Fruit fly (Drosophila melanogaster) whole organism: ENCODE results near the gene CG9114.
A peak's percentile ranks its signal among the peaks of the same experiment; 100 is the strongest.

Experiments used
- CG8478 ChIP-seq: fragments of >200 bp; optimal IDR thresholded peaks from 2 replicates; lab custom pipeline; 2018; ENCODE audit warnings: inconsistent platforms
- Dll ChIP-seq: fragments of >200 bp; optimal IDR thresholded peaks from 2 replicates; lab custom pipeline; 2017
- EcR ChIP-seq, 2 experiments: fragments of >200 bp; optimal IDR thresholded peaks; 2 replicates each; lab custom pipeline; 2017; ENCODE audit warnings: missing biosample characterization in 2 of 2, missing genetic modification characterization in 2 of 2, missing genetic modification reagents in 2 of 2
- pan ChIP-seq: fragments of >200 bp; optimal IDR thresholded peaks from 2 replicates; lab custom pipeline; 2017
- psq ChIP-seq: fragments of >200 bp; optimal IDR thresholded peaks from 2 replicates; lab custom pipeline; 2017
- usp ChIP-seq: fragments of >200 bp; optimal IDR thresholded peaks from 2 replicates; lab custom pipeline; 2017; ENCODE audit warnings: missing biosample characterization, missing genetic modification characterization, mixed read lengths

The CG9114 gene

DNA sequence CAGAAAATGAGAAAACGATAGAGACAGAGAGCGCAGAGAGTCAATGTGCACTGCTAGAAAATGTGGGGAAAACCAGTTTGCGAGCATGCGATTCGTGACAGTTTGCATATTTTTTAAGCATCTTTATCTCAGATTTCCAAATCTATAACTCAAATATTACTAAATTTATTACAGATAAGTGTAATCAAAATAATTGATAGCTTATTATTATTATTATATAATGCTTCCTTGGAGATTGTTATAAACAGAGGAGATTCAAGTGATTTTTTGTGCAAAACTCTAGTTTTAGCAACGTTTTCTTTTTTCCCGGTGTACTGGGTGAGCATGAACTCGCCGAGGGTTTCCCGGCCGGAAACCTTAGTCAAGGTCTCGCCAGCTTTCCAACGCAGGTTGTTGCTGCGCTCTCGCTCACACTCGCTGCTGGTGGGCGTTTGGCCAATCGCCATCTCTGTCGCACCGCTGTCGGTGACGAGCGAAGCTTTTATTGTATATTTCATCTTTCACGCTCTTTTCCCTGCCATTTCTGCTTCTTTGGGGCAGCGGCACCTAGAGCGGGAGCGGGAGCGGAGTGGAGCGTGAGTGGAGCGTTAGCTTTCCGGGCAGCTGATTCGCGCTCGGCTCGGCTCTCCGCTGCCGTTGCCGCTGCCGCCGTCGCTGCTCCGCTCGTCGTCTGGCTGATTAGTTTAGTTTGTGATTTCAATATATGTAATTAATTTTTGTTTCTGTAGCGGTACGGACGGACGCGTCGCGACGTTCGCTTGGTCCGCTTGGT, 34.5 kb downstream of the CG9114 start:
- TF ChIP-seq EcR (GFP tag; optimal IDR thresholded peaks at IDR 0.05; lab: Kevin White, UChicago) (no peak), Dll (lab: Kevin White, UChicago) (peak; percentile 77)

DNA sequence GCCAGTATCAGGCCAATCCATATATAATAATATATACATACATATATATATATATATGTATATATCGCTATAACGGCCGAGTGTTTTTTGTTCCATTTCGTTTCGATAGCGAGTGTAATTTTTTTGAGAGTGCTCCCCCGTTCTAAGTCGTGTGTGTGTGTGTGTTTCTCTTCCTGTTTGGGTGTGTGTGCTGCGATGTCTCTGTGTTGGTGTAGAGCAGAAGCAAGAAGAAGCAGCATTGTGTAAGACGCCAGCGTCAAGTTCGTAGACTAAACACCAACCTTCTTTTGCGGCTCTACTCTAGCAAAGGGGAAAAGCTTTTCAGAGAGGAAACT, 35.0 kb downstream of the CG9114 start:
- TF ChIP-seq pan (no peak), usp (GFP tag; lab: Kevin White, UChicago) (no peak), EcR (GFP tag; optimal IDR thresholded peaks at IDR 0.05; lab: Kevin White, UChicago) (no peak), Dll (lab: Kevin White, UChicago) (no peak), CG8478 (no peak), psq (lab: Kevin White, UChicago) (no peak)

DNA sequence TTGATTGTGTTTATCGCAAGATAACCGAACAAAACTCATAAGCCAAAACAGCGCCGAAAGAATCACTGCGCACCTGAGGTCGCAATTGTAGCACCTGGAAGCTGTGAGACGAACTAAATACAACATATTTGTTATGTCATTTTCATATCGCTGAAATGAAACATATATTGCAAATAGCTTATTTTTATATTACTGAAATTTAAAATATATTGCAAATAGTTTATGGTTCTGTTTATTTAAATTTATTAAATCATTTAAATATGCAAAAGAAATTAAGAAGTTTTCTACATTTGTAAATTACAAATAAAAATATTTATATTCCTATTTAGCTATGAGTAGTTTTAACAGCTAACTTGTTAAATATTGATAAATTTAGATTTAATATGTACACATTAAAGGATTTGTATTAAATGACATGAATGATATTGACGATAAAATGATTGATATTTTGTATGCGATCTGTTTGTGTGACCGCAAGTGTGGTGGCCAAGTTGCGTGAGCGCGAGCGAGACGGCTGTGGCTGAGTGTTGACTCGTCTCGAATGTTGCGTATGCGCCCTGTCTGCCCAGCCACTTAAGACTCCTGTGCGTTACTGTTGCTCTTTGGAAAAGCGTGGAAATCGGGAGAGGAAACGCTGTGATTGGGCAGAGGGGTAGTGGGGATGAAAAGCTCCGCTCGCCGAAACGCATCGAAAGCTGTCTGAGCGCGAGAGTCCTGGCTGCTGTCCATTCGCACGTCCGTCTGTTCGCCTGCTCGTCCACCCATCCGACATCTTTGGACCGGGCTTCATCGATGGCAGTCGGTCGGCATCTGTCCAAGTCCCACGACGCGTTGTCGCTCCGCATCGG, 35.8 kb downstream of the CG9114 start, which contains the start of gene gce:
TSS of gene gce (plus strand) at position 798 of the 848 bp plus-strand sequence.
- TF ChIP-seq usp (GFP tag; lab: Kevin White, UChicago) (no peak), psq (lab: Kevin White, UChicago) (no peak), CG8478 (no peak), pan (no peak), EcR (GFP tag; optimal IDR thresholded peaks at IDR 0.05; lab: Kevin White, UChicago) (no peak)

DNA sequence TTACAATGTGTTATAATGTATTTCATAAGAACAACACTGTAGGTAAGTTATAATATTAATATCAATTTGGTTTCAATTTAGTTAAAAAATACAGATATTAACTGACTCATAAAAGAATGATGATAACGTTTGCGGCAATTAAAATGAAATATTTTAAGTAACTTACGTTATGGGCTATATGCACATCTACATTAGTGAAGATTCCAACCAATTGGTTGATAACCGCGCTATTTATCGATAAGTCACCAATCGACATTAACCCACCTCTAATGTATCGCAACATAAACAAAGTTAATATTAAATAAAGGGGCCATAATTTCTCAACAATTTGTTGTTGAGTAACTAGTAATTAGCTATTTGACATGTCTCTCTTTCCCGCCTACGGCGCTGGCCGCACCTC, 40.2 kb downstream of the CG9114 start, which contains the start of gene CG5877:
TSS of gene CG5877 (plus strand) at position 238 of the 400 bp plus-strand sequence.
- no peak for TF ChIP-seq usp (GFP tag; lab: Kevin White, UChicago)
- no peak for TF ChIP-seq pan
- no peak for TF ChIP-seq Dll (lab: Kevin White, UChicago)
- TF ChIP-seq CG8478: no peak
